Worm (Caenorhabditis elegans): ENCODE measurements around the gene sax-7.

DNA sequence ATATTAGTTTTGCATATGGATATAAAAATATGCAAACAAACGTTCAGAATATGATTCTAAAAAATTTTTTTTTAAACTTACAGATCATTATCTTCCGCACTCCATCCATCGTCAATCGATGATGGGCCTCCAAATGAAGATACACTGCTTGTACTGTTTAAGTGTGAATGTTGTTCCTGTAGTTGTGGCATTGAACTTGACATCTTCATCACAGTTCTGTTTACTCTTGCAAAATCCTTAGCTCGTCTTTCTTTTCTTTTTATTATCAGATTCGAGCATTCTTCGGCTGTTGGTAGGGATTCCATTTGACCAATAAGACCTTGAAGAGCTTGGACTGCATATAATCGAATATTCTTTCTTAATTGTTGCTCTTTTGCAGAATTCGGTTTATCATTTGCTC is 42.6 kb downstream of the sax-7 start:
- TF ChIP-seq snpc-3.4 (tag; optimal IDR thresholded peaks at IDR 0.05): no peak
- TF ChIP-seq snpc-4 (GFP tag; optimal IDR thresholded peaks at IDR 0.05): no peak
- TF ChIP-seq snpc-4 (tag; optimal IDR thresholded peaks at IDR 0.05): no peak
- no peak for TF ChIP-seq egl-18 (GFP tag; IDR thresholded peaks at IDR 0.05)
- TF ChIP-seq dpl-1 (GFP tag; optimal IDR thresholded peaks at IDR 0.05): no peak
- no peak for TF ChIP-seq pha-4 (tag; optimal IDR thresholded peaks at IDR 0.05)
- TF ChIP-seq lin-40 (tag; optimal IDR thresholded peaks at IDR 0.05): no peak
- TF ChIP-seq cebp-1 (GFP tag; IDR thresholded peaks at IDR 0.05): no peak
- TF ChIP-seq cebp-1 (tag; optimal IDR thresholded peaks at IDR 0.05): no peak
- no peak for TF ChIP-seq C17E4.6 (GFP tag; IDR thresholded peaks at IDR 0.05)
- no peak for TF ChIP-seq lin-54 (GFP tag; optimal IDR thresholded peaks at IDR 0.05)
- no peak for TF ChIP-seq nhr-27 (tag; optimal IDR thresholded peaks at IDR 0.05)
- TF ChIP-seq lir-1 (GFP tag; conservative IDR thresholded peaks at IDR 0.05): no peak
- no peak for TF ChIP-seq F33H1.4 (GFP tag; IDR thresholded peaks at IDR 0.05)

Data from whole organism, young adult.